Worm (Caenorhabditis elegans) whole organism, early embryonic: Measurements from ENCODE around the gene msd-2.

Experiments
- B0310.2 ChIP-seq: sonication (generic microtip); optimal IDR thresholded peaks from 2 replicates; lab custom pipeline; 2016; ENCODE audit warnings: mild to moderate bottlenecking, missing genetic modification characterization, missing compliant biosample characterization
- F13C5.2 ChIP-seq: sonication (generic microtip); optimal IDR thresholded peaks from 2 replicates; lab custom pipeline; 2017; ENCODE audit warnings: mild to moderate bottlenecking, missing genetic modification characterization, inconsistent platforms, missing compliant biosample characterization
- aly-1 ChIP-seq: sonication (generic microtip); optimal IDR thresholded peaks from 2 replicates; lab custom pipeline; 2016; ENCODE audit warnings: missing genetic modification characterization, missing compliant biosample characterization
- ama-1 ChIP-seq: fragments of 150-350 bp; optimal IDR thresholded peaks from 2 replicates; lab custom pipeline; 2014
- ceh-13 ChIP-seq: fragments of 200-800 bp; sonication (Bioruptor generic); optimal IDR thresholded peaks from 2 replicates; lab custom pipeline; 2018; ENCODE audit warnings: mild to moderate bottlenecking, missing genetic modification characterization, missing compliant biosample characterization
- ceh-36 ChIP-seq: sonication (generic microtip); optimal IDR thresholded peaks from 2 replicates; lab custom pipeline; 2016; ENCODE audit warnings: missing genetic modification characterization, inconsistent platforms, missing compliant biosample characterization
- ets-7 ChIP-seq: sonication (generic microtip); optimal IDR thresholded peaks from 2 replicates; lab custom pipeline; 2016; ENCODE audit warnings: missing genotype, missing genetic modification characterization, missing compliant biosample characterization
- flt-1 ChIP-seq: fragments of 200-800 bp; sonication (Bioruptor generic); IDR thresholded peaks from 2 replicates; pipeline ENCODE4 v1.3.6; 2022; ENCODE audit warnings: missing genetic modification characterization, missing compliant biosample characterization
- hmbx-1 ChIP-seq: sonication (generic microtip); optimal IDR thresholded peaks from 2 replicates; lab custom pipeline; 2016; ENCODE audit warnings: mild to moderate bottlenecking, missing genetic modification characterization, missing compliant biosample characterization
- hmg-4 ChIP-seq: fragments of 200-800 bp; sonication (Bioruptor generic); optimal IDR thresholded peaks from 2 replicates; lab custom pipeline; 2018; ENCODE audit warnings: mild to moderate bottlenecking, missing genetic modification characterization, missing compliant biosample characterization
- hnd-1 ChIP-seq: sonication (generic microtip); optimal IDR thresholded peaks from 2 replicates; lab custom pipeline; 2016; ENCODE audit warnings: missing genetic modification characterization, missing compliant biosample characterization
- pes-1 ChIP-seq: fragments of 200-800 bp; sonication (Bioruptor generic); IDR thresholded peaks from 2 replicates; pipeline ENCODE4 v1.3.6; 2022; ENCODE audit warnings: missing genetic modification reagents, missing genetic modification characterization, missing compliant biosample characterization
- scrt-1 ChIP-seq: fragments of 200-800 bp; sonication (Bioruptor generic); IDR thresholded peaks from 2 replicates; pipeline ENCODE4 v1.3.6; 2022; ENCODE audit warnings: missing genetic modification characterization, missing compliant biosample characterization
- sea-1 ChIP-seq: fragments of 200-800 bp; sonication (Bioruptor generic); conservative IDR thresholded peaks from 2 replicates; pipeline ENCODE4 v1.3.6; 2022; ENCODE audit warnings: missing genetic modification characterization, missing compliant biosample characterization
- tbx-11 ChIP-seq: fragments of 200-800 bp; sonication (Bioruptor generic); IDR thresholded peaks from 2 replicates; pipeline ENCODE4 v1.3.6; 2022; ENCODE audit warnings: missing genetic modification characterization, missing compliant biosample characterization
- tbx-37 ChIP-seq: fragments of 200-800 bp; sonication (Bioruptor generic); conservative IDR thresholded peaks from 2 replicates; pipeline ENCODE4 v1.3.6; 2022; ENCODE audit warnings: missing genetic modification reagents, missing genetic modification characterization, missing compliant biosample characterization
- tra-4 ChIP-seq: sonication (generic microtip); optimal IDR thresholded peaks from 2 replicates; lab custom pipeline; 2017; ENCODE audit warnings: missing genetic modification characterization, missing compliant biosample characterization

Gene msd-2

DNA sequence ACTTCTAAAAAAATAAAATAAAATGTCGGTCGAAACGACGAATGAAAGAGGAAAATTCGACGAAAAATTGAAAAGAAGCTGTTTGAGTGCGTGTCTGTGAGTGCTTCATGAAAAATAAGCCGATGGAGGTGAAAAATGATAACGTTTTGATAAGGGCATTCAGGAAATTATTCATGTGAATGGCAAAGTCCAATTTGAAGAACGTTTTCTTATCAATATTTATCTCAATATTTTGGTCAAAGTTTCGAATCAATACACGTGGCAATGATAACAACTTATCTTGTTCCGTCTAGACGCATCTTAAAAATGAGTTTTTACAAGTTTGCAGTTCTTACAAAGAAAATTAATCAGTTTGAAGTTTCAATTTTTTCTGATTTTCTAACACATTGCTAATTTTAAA, 30.3 kb downstream of the msd-2 start:
- TF ChIP-seq hmbx-1 (tag; lab: Kevin White, UChicago) = no peak
- no peak for TF ChIP-seq ceh-36
- TF ChIP-seq sea-1 (GFP tag; lab: Robert Waterston, UW) = no peak
- TF ChIP-seq tbx-11 (GFP tag; lab: Robert Waterston, UW) = no peak
- TF ChIP-seq B0310.2 = no peak

ce11 chrIV:10060795-10061194, 31.9 kb downstream of the msd-2 start:
- TF ChIP-seq ceh-36 (no peak), tbx-11 (GFP tag; lab: Robert Waterston, UW) (no peak), aly-1 (tag; lab: Kevin White, UChicago) (no peak), tbx-37 (no peak), tra-4 (tag; lab: Kevin White, UChicago) (no peak), F13C5.2 (no peak), flt-1 (no peak), hmg-4 (GFP tag; lab: Kevin White, UChicago) (no peak), sea-1 (GFP tag; lab: Robert Waterston, UW) (no peak), pes-1 (GFP tag; lab: Robert Waterston, UW) (no peak), ama-1 (lab: Kevin White, UChicago) (no peak), ceh-13 (GFP tag; lab: Kevin White, UChicago) (no peak)

DNA sequence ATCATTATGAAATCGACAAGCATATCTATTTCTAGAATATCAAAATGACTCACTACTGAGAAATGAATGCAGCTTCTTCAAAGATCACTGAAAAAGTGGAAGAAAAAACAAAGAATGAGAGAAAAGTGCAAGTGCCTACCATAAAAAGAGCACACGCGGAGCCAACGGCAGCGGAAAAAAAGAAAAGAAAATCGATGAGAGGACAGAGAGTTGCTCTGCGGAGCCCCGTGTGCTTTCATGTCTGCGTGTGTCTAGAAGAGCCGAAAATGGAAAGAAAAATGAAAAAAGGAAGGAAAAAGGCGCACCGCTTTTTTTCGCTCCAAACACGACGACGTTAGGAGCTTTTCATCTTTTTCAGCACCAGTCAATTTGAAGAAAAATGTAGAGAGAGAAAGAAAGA, 33.8 kb downstream of the msd-2 start, which contains the start of gene ipla-7:
Gene ipla-7, minus strand, starts transcription at position 122 of the 400 bp plus-strand sequence.
- TF ChIP-seq hmbx-1 (tag; lab: Kevin White, UChicago) (no peak), hmg-4 (GFP tag; lab: Kevin White, UChicago) (no peak), tra-4 (tag; lab: Kevin White, UChicago) (no peak), ets-7 (tag; lab: Kevin White, UChicago) (no peak), aly-1 (tag; lab: Kevin White, UChicago) (no peak)

DNA sequence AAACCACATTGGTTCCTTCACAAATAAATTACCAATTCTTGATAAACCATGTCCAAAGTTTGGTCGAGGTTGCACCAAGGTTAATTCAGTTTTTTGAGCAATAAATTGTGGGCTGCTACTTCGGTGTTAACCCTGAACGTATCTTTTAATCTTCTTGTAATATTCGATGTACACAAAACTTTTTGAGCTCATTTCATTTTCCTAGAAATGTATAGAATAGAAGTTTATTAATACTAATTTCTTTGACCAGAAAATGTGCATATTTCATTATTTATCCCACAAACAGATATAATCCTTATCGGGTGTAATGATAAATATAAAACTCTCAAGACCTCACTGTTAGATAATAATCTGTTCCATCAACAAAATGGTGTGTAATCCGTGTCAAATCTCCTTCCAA, 35.1 kb downstream of the msd-2 start:
- no peak for TF ChIP-seq ceh-36
- TF ChIP-seq aly-1 (tag; lab: Kevin White, UChicago) = no peak
- TF ChIP-seq tra-4 (tag; lab: Kevin White, UChicago) = no peak
- TF ChIP-seq hmg-4 (GFP tag; lab: Kevin White, UChicago) = no peak
- no peak for TF ChIP-seq flt-1
- no peak for TF ChIP-seq sea-1 (GFP tag; lab: Robert Waterston, UW)
- no peak for TF ChIP-seq tbx-37
- no peak for TF ChIP-seq pes-1 (GFP tag; lab: Robert Waterston, UW)
- no peak for TF ChIP-seq scrt-1 (GFP tag; lab: Robert Waterston, UW)
- TF ChIP-seq hmbx-1 (tag; lab: Kevin White, UChicago) = no peak
- TF ChIP-seq hnd-1 (tag; lab: Kevin White, UChicago) = no peak
- TF ChIP-seq ama-1 (lab: Kevin White, UChicago) = no peak

DNA sequence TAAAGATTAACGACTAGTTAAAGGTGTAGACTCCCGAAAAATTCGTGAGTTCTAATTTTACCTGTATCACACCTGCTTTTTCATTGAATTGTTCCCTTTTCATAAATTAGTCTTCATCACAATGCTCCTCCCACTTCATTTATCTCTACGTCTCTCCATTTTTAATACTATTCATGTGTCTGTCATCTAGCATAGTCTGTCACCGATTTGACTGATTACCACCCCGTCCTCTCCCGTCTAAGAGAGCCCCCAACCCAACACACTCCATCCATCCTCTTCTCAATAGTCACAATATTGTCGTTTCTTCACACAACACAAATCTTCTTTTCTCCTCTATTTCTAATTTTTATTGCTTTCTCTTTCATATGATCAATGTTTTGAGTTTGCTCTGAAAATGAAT, 36.3 kb downstream of the msd-2 start:
- TF ChIP-seq tbx-37 (no peak), tra-4 (tag; lab: Kevin White, UChicago) (no peak), scrt-1 (GFP tag; lab: Robert Waterston, UW) (no peak), pes-1 (GFP tag; lab: Robert Waterston, UW) (no peak), tbx-11 (GFP tag; lab: Robert Waterston, UW) (no peak), F13C5.2 (no peak), sea-1 (GFP tag; lab: Robert Waterston, UW) (no peak), B0310.2 (no peak), hnd-1 (tag; lab: Kevin White, UChicago) (no peak), ama-1 (lab: Kevin White, UChicago) (no peak), hmbx-1 (tag; lab: Kevin White, UChicago) (no peak), flt-1 (no peak)

- no peak for TF ChIP-seq scrt-1 (GFP tag; lab: Robert Waterston, UW)
- TF ChIP-seq hnd-1 (tag; lab: Kevin White, UChicago) = no peak
- TF ChIP-seq ceh-36 = no peak
- TF ChIP-seq flt-1 = no peak
- TF ChIP-seq aly-1 (tag; lab: Kevin White, UChicago) = no peak
Measured at ce11 chrIV:10066456-10066855, 37.6 kb downstream of the msd-2 start.

DNA sequence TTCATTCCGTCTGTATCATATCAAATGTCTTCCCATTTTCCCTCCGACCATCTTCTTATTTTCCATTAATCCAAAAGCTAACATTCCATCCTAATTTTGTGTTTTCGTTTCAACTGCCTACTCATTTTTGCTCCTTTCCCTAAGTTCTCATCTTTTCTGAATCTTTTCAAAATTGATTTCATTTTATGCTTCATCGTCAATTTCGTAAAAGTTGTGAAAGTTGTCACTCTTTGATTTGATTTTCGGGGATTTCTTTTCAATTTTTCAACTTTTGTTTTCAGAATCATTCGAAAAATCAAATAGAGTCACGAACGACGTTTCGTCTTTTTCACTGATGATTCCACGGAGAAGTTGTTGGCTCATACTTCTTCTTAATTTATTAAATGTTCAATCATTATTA, 38.7 kb downstream of the msd-2 start, which contains the start of gene cwn-2:
Gene cwn-2, plus strand, starts transcription at position 276 of the 400 bp plus-strand sequence.
- no peak for TF ChIP-seq sea-1 (GFP tag; lab: Robert Waterston, UW)
- no peak for TF ChIP-seq tra-4 (tag; lab: Kevin White, UChicago)
- TF ChIP-seq hmbx-1 (tag; lab: Kevin White, UChicago) = no peak
- no peak for TF ChIP-seq B0310.2
- no peak for TF ChIP-seq hmg-4 (GFP tag; lab: Kevin White, UChicago)
- TF ChIP-seq ets-7 (tag; lab: Kevin White, UChicago) = no peak

DNA sequence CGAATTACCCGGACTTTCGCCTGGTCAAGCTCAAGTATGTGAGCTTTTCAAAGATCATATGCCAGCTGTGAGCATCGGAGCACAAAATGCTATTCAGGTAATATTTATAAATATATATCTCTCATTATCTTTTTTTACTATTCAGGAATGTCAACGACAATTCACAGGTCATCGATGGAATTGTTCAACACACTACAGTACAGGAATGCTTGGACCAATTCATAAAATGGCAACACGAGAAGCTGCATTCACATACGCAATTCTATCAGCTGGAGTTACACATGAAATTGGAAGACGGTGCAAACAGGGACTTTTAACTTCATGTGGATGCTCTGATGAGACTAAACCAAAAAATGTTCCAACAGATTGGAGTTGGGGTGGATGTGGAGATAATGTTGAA, 39.4 kb downstream of the msd-2 start:
- TF ChIP-seq tbx-37 = no peak
- TF ChIP-seq flt-1 = no peak
- no peak for TF ChIP-seq ama-1 (lab: Kevin White, UChicago)
- no peak for TF ChIP-seq ceh-13 (GFP tag; lab: Kevin White, UChicago)
- TF ChIP-seq tra-4 (tag; lab: Kevin White, UChicago) = no peak
- TF ChIP-seq F13C5.2 = no peak
- no peak for TF ChIP-seq sea-1 (GFP tag; lab: Robert Waterston, UW)
- no peak for TF ChIP-seq pes-1 (GFP tag; lab: Robert Waterston, UW)
- TF ChIP-seq hmbx-1 (tag; lab: Kevin White, UChicago) = no peak

- TF ChIP-seq tra-4 (tag; lab: Kevin White, UChicago) (no peak), B0310.2 (no peak), hmg-4 (GFP tag; lab: Kevin White, UChicago) (no peak), aly-1 (tag; lab: Kevin White, UChicago) (no peak), ama-1 (lab: Kevin White, UChicago) (no peak), ets-7 (tag; lab: Kevin White, UChicago) (no peak), hnd-1 (tag; lab: Kevin White, UChicago) (no peak), tbx-11 (GFP tag; lab: Robert Waterston, UW) (no peak)
Measured at ce11 chrIV:10072527-10072926, 43.6 kb downstream of the msd-2 start, which contains the start of gene W01B6.3. TSS of gene W01B6.3 (minus strand) at chrIV:10072627.
